Fruit fly (Drosophila melanogaster): ENCODE results near the gene Xrp1.

The Xrp1 gene

dm6 chr3R:18923802-18924635 lies 9.3 kb downstream of the Xrp1 start (continued):
- TF ChIP-seq sens (GFP tag), result peak; percentile 92
- peak; percentile 67 to 79 for TF ChIP-seq Trl (optimal IDR thresholded peaks at IDR 0.05)
- no peak for TF ChIP-seq Trl (GFP tag; optimal IDR thresholded peaks at IDR 0.05)
- TF ChIP-seq tll (GFP tag; optimal IDR thresholded peaks at IDR 0.05), result no peak
- peak; percentile 68 for TF ChIP-seq kay (GFP tag; optimal IDR thresholded peaks at IDR 0.05)
- TF ChIP-seq CG15479 (GFP tag; optimal IDR thresholded peaks at IDR 0.05), result peak; percentile 24
- TF ChIP-seq CG10321 (GFP tag; IDR thresholded peaks at IDR 0.05), result peak; percentile 94
- TF ChIP-seq scrt (GFP tag; optimal IDR thresholded peaks at IDR 0.05), result peak; percentile 69
- TF ChIP-seq ci (GFP tag; IDR thresholded peaks at IDR 0.05), result peak; percentile 66; the same call in 2 of the 3 replicates
- no peak for TF ChIP-seq cad (GFP tag; optimal IDR thresholded peaks at IDR 0.05)
- TF ChIP-seq CG4360 (GFP tag; IDR thresholded peaks at IDR 0.05), result peak; percentile 96
- peak; percentile 39; the same call in 1 of the 3 replicates for TF ChIP-seq z (GFP tag; IDR thresholded peaks at IDR 0.05)
- no peak for TF ChIP-seq wek (GFP tag; optimal IDR thresholded peaks at IDR 0.05)
- peak; percentile 79 for TF ChIP-seq cg (GFP tag; optimal IDR thresholded peaks at IDR 0.05)
- no peak for TF ChIP-seq ken (GFP tag; IDR thresholded peaks at IDR 0.05)
- TF ChIP-seq CG1832 (GFP tag; optimal IDR thresholded peaks at IDR 0.05), result peak; percentile 83
- peak; percentile 78 for TF ChIP-seq Nf-YC (tag; optimal IDR thresholded peaks at IDR 0.05)
- TF ChIP-seq Jarid2 (GFP tag; optimal IDR thresholded peaks at IDR 0.05), result peak; percentile 72
- peak; percentile 22; the same call in 1 of the 2 replicates for TF ChIP-seq amos (GFP tag; IDR thresholded peaks at IDR 0.05; ENCODE audit: partially characterized antibody)

- TF ChIP-seq CG6254 (GFP tag; optimal IDR thresholded peaks at IDR 0.05), result peak; percentile 94
- no peak for TF ChIP-seq Ets65A (GFP tag)
Observed at dm6 chr3R:18924636-18924977, 9.8 kb downstream of the Xrp1 start.

DNA sequence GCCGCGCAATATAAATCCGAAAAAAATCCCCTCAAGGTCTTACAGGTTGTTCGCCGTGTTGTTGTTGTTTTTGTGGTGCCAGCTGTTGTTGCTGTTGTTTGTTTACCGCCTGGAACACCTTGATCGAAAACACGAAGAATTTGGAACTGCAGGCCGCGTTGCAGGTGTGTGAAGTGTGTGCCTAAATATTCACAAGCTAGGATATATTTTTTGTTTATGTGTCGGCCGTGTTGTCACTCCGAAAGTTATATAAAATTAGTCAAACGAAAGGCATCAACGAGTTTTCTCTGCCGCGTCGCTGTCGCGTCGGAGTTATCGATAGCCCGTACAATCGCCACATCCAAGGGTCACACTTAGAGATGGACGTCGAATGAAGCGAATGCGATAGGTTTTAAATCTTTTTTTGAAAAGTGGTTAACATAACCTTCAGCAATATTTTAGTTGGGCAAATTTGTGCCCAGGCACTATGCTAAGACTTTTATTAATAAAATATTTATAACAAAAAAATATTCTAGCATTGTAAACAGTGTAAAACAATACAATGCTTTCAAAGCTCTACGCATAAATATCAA lies 13.7 kb downstream of the Xrp1 start, which contains the start of gene Mpc1:
Gene Mpc1, minus strand, starts transcription at position 314 of the 572 bp plus-strand sequence.
- TF ChIP-seq CHES-1-like (GFP tag; optimal IDR thresholded peaks at IDR 0.05), result peak; percentile 45
- no peak for TF ChIP-seq bcd (GFP tag; optimal IDR thresholded peaks at IDR 0.05)
- TF ChIP-seq CG12071 (GFP tag; optimal IDR thresholded peaks at IDR 0.05), result no peak
- no peak for TF ChIP-seq sima (GFP tag; optimal IDR thresholded peaks at IDR 0.05)
- TF ChIP-seq chm (GFP tag; IDR thresholded peaks at IDR 0.05), result no peak
- TF ChIP-seq Adf1 (GFP tag; IDR thresholded peaks at IDR 0.05), result peak; percentile 99
- TF ChIP-seq CG10366 (GFP tag; IDR thresholded peaks at IDR 0.05), result peak; percentile 20; the same call in 1 of the 2 replicates
- no peak for TF ChIP-seq danr (GFP tag; IDR thresholded peaks at IDR 0.05)
- TF ChIP-seq HLH3B (GFP tag; IDR thresholded peaks at IDR 0.05), result no peak
- TF ChIP-seq hb (GFP tag; IDR thresholded peaks at IDR 0.05; ENCODE audit: partially characterized antibody), result peak; percentile 62; the same call in 2 of the 3 replicates
- peak; percentile 61 for TF ChIP-seq CG7556 (GFP tag; optimal IDR thresholded peaks at IDR 0.05)
- no peak for TF ChIP-seq CG10267 (tag; optimal IDR thresholded peaks at IDR 0.05)
- peak; percentile 24 for TF ChIP-seq lilli (GFP tag; optimal IDR thresholded peaks at IDR 0.05)
- TF ChIP-seq odd (GFP tag; optimal IDR thresholded peaks at IDR 0.05), result no peak
- 0 out of 3 replicates have a peak, but pooled peaks have one; percentile 10 for TF ChIP-seq CG14050 (GFP tag; IDR thresholded peaks at IDR 0.05)
- peak; percentile 25; the same call in 1 of the 4 replicates for TF ChIP-seq Gug (GFP tag; IDR thresholded peaks at IDR 0.05)
- TF ChIP-seq pros (GFP tag; optimal IDR thresholded peaks at IDR 0.05), result no peak
- peak; percentile 63 for TF ChIP-seq CG12659 (GFP tag; optimal IDR thresholded peaks at IDR 0.05)
- no peak for TF ChIP-seq CG10979 (tag; optimal IDR thresholded peaks at IDR 0.05)
- peak; percentile 45 for TF ChIP-seq MBD-R2 (GFP tag; IDR thresholded peaks at IDR 0.05)
- peak; percentile 78 for TF ChIP-seq unc-4 (GFP tag; IDR thresholded peaks at IDR 0.05; ENCODE audit: partially characterized antibody)
- peak; percentile 83 for TF ChIP-seq knrl (GFP tag; IDR thresholded peaks at IDR 0.05; ENCODE audit: partially characterized antibody)
- TF ChIP-seq CG9437 (GFP tag; optimal IDR thresholded peaks at IDR 0.05), result no peak
- TF ChIP-seq Fer1 (GFP tag; optimal IDR thresholded peaks at IDR 0.05), result peak; percentile 22
- TF ChIP-seq Dfd (GFP tag; optimal IDR thresholded peaks at IDR 0.05), result no peak
- peak; percentile 56 for TF ChIP-seq CG8924 (tag; optimal IDR thresholded peaks at IDR 0.05)

All from whole organism, embryonic.